Fruit fly (Drosophila melanogaster) whole organism, pupa: Measurements from ENCODE around the gene CG42852.

Source experiments
- CG10348 ChIP-seq: fragments of 200-800 bp; sonication (Bioruptor generic); IDR thresholded peaks from 2 replicates; pipeline ENCODE4 v1.3.6; 2022; ENCODE audit warnings: missing biosample characterization, missing genetic modification characterization
- CG12605 ChIP-seq: fragments of 200-800 bp; sonication (Bioruptor generic); IDR thresholded peaks from 2 replicates; pipeline ENCODE4 v1.3.6; 2022; ENCODE audit warnings: missing biosample characterization, missing genetic modification characterization
- CG13204 ChIP-seq: fragments of 200-800 bp; sonication (Bioruptor generic); optimal IDR thresholded peaks from 2 replicates; lab custom pipeline; 2018; ENCODE audit warnings: missing biosample characterization, mild to moderate bottlenecking, missing genetic modification characterization, moderate library complexity
- CG14655 ChIP-seq: fragments of 200-800 bp; sonication (Bioruptor generic); optimal IDR thresholded peaks from 3 replicates; lab custom pipeline; 2017; ENCODE audit warnings: mild to moderate bottlenecking, missing biosample characterization, missing genetic modification reagents, missing genetic modification characterization
- CG15710 ChIP-seq: fragments of 200-800 bp; sonication (Bioruptor generic); optimal IDR thresholded peaks from 2 replicates; lab custom pipeline; 2018; ENCODE audit warnings: missing biosample characterization, mild to moderate bottlenecking, missing genetic modification characterization, moderate library complexity
- CG17806 ChIP-seq: fragments of 200-800 bp; sonication (Bioruptor generic); optimal IDR thresholded peaks from 2 replicates; lab custom pipeline; 2018; ENCODE audit warnings: missing biosample characterization, mild to moderate bottlenecking, missing genetic modification characterization, moderate library complexity
- CG32121 ChIP-seq: fragments of 200-800 bp; sonication (Bioruptor generic); IDR thresholded peaks from 2 replicates; pipeline ENCODE4 v1.3.6; 2022; ENCODE audit warnings: missing biosample characterization, missing genetic modification characterization
- CG34367 ChIP-seq: fragments of 200-800 bp; sonication (Bioruptor generic); optimal IDR thresholded peaks from 2 replicates; lab custom pipeline; 2018; ENCODE audit warnings: missing biosample characterization, mild to moderate bottlenecking, missing genetic modification characterization
- CG4496 ChIP-seq: fragments of 200-800 bp; sonication (Bioruptor generic); IDR thresholded peaks from 3 replicates; pipeline ENCODE4 v1.3.6; 2022; ENCODE audit warnings: missing biosample characterization, missing genetic modification characterization
- CG8159 ChIP-seq: fragments of 200-800 bp; sonication (Bioruptor generic); optimal IDR thresholded peaks from 3 replicates; lab custom pipeline; 2018; ENCODE audit warnings: missing biosample characterization, mild to moderate bottlenecking, missing genetic modification characterization, moderate library complexity
- CG8301 ChIP-seq: fragments of 200-800 bp; sonication (Bioruptor generic); optimal IDR thresholded peaks from 2 replicates; lab custom pipeline; 2018; ENCODE audit warnings: missing biosample characterization, mild to moderate bottlenecking, missing genetic modification characterization
- CG9948 ChIP-seq: fragments of 200-800 bp; sonication (Bioruptor generic); optimal IDR thresholded peaks from 2 replicates; lab custom pipeline; 2018; ENCODE audit warnings: missing biosample characterization, mild to moderate bottlenecking, missing genetic modification characterization, moderate library complexity
- D1 ChIP-seq: fragments of 200-800 bp; sonication (Bioruptor generic); optimal IDR thresholded peaks from 2 replicates; lab custom pipeline; 2018; ENCODE audit warnings: missing biosample characterization, mild to moderate bottlenecking, missing genetic modification characterization, moderate library complexity
- EcR ChIP-seq: fragments of 200-800 bp; sonication (Bioruptor generic); optimal IDR thresholded peaks from 3 replicates; lab custom pipeline; 2019; ENCODE audit warnings: missing biosample characterization, missing genetic modification characterization, mild to moderate bottlenecking, moderate library complexity, missing genetic modification reagents
- Ets98B ChIP-seq: fragments of 200-800 bp; sonication (Bioruptor generic); IDR thresholded peaks from 2 replicates; pipeline ENCODE4 v1.3.6; 2022; ENCODE audit warnings: missing biosample characterization, missing genetic modification characterization
- Pif1A ChIP-seq: fragments of 200-800 bp; sonication (Bioruptor generic); optimal IDR thresholded peaks from 3 replicates; lab custom pipeline; 2016; ENCODE audit warnings: missing biosample characterization, missing genetic modification characterization
- Pif1B ChIP-seq: fragments of 200-800 bp; sonication (Bioruptor generic); optimal IDR thresholded peaks from 3 replicates; lab custom pipeline; 2016; ENCODE audit warnings: missing biosample characterization, missing genetic modification characterization
- Snoo ChIP-seq: fragments of 200-800 bp; sonication (Bioruptor generic); optimal IDR thresholded peaks from 3 replicates; lab custom pipeline; 2017; ENCODE audit warnings: missing biosample characterization, mild to moderate bottlenecking, missing genetic modification characterization, inconsistent platforms
- fd96Ca ChIP-seq: fragments of 200-800 bp; sonication (Bioruptor generic); IDR thresholded peaks from 3 replicates; pipeline ENCODE4 v1.3.6; 2022; ENCODE audit warnings: missing biosample characterization, missing genetic modification characterization
- gl ChIP-seq: fragments of 200-800 bp; sonication (Bioruptor generic); optimal IDR thresholded peaks from 2 replicates; lab custom pipeline; 2018; ENCODE audit warnings: missing biosample characterization, mild to moderate bottlenecking, missing genetic modification characterization
- rn ChIP-seq: fragments of 200-800 bp; sonication (Bioruptor generic); IDR thresholded peaks from 2 replicates; pipeline ENCODE4 v1.3.6; 2022; ENCODE audit warnings: missing biosample characterization, missing genetic modification characterization

CG42852 gene

DNA sequence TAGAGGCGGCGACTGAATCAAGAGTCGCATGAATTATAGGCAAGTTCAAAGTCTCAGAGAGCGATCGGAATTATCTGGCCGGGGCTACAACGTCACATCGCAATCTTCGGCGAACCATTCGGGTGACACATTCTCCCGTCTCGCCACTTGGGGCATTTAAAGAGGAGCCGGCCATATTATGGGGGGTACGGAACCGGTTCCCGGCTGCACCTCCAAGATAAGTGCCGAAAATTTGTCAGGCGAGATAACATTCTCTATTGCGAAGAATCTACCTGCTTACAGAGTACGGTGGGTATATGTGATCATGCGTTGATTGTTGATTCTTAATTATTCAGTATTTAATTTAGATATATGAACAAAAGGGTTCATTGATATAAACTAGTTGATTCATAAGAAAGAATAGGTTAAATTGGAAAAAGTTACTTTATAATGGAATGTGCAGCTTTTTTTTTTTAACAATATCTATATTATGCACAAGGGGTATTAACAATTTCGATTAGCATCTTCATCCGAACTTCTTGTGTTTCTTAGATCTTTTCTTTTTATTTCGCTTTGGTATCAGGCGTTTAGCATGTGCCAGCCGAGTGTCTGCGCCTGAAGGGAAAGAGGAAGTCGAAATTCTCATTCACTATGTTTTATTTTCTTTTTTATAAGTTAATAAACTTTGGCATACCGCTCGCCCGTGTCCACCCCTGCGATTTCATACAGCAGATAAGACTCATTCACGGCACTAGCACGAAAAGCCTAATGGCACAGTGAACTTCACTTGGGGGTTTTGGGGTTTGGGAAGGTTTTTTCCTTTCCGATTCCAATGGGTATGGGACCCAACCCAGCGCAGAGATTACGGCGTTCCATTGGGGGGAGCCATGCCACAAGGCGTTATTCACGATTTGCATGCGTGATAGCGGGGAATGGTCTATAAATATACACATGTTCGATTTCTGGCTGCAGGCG is 46.5 kb downstream of the CG42852 start:
- TF ChIP-seq CG12605 (GFP tag; lab: Robert Waterston, UW) (0 out of 2 replicates have a peak, but pooled peaks have one; percentile 19), CG14655 (GFP tag; lab: Kevin White, UChicago) (peak; percentile 52), CG4496 (peak; percentile 27; the same call in 1 of the 3 replicates), CG8159 (tag; lab: Kevin White, UChicago) (no peak), CG13204 (peak; percentile 6), CG17806 (tag; lab: Kevin White, UChicago) (no peak), gl (tag; lab: Kevin White, UChicago) (peak; percentile 46), CG32121 (peak; percentile 51; the same call in 1 of the 2 replicates), EcR (GFP tag; lab: Kevin White, UChicago) (peak; percentile 10), Ets98B (GFP tag; lab: Robert Waterston, UW) (no peak), fd96Ca (GFP tag; lab: Robert Waterston, UW) (no peak), CG34367 (peak; percentile 13), Snoo (tag; lab: Kevin White, UChicago) (peak; percentile 1), CG8301 (tag; lab: Kevin White, UChicago) (peak; percentile 28), CG10348 (no peak), CG9948 (tag; lab: Kevin White, UChicago) (no peak), rn (GFP tag; lab: Robert Waterston, UW) (no peak), D1 (no peak), Pif1A (GFP tag; lab: Kevin White, UChicago) (no peak), Pif1B (GFP tag; lab: Kevin White, UChicago) (no peak), CG15710 (tag; lab: Kevin White, UChicago) (no peak)
- TF ChIP-seq, all 21 proteins: peak for 10

DNA sequence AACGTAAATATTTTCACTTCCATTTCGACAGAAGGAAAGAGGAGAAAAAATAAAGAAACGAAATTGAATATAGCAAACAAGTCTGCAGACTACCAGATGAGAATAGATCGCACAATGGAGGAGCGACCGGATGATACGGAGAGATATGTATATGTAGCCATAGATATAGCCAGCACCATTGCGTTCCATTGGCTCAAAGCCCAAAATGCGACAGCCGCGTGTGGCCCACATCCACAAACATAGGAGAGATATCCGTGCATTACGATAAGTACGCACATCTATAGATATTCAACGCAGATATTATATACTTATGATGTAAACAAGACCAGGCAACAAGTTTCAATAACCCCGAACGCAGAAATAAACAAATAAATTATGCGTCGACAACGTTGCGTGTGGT is 48.0 kb downstream of the CG42852 start:
- TF ChIP-seq gl (tag; lab: Kevin White, UChicago) (peak; percentile 38), EcR (GFP tag; lab: Kevin White, UChicago) (peak; percentile 67), CG14655 (GFP tag; lab: Kevin White, UChicago) (peak; percentile 22), CG32121 (no peak), CG17806 (tag; lab: Kevin White, UChicago) (peak; percentile 0), D1 (no peak)

DNA sequence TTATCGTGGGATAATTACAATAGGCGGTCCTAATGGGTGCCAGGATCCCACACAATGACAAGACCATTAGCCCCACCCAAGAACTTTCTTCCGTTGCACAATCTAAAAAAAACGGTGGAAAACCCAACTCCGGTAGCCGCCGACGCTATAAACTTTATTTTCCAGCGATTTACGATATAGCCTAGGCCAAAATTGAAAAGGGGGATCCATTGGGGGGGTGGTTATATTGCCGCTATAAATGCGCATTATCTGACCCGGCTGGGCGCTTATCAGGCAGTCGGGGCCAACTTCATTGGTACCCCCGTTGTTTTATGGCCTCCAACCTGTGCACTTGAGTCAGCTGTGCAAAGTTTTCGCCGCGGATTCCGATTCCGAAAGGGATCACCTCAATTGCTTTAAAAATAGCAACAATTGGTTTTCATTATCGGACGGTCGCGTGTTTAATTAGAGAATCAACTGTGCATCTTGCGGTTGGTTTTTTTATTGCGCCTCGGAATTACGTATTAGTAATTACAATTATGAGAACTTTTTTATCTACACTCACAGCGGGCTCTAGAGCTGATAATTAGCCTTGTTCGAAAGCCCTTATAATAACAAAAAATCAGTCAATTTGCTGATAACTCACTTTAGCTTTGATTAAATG is 48.5 kb downstream of the CG42852 start:
- TF ChIP-seq gl (tag; lab: Kevin White, UChicago): no peak
- no peak for TF ChIP-seq CG13204
- TF ChIP-seq CG8159 (tag; lab: Kevin White, UChicago): no peak
- no peak for TF ChIP-seq CG8301 (tag; lab: Kevin White, UChicago)
- TF ChIP-seq Ets98B (GFP tag; lab: Robert Waterston, UW): no peak
- peak; percentile 57; the same call in 1 of the 3 replicates for TF ChIP-seq fd96Ca (GFP tag; lab: Robert Waterston, UW)
- TF ChIP-seq EcR (GFP tag; lab: Kevin White, UChicago): peak; percentile 29
- peak; percentile 59; the same call in 2 of the 3 replicates for TF ChIP-seq CG4496

DNA sequence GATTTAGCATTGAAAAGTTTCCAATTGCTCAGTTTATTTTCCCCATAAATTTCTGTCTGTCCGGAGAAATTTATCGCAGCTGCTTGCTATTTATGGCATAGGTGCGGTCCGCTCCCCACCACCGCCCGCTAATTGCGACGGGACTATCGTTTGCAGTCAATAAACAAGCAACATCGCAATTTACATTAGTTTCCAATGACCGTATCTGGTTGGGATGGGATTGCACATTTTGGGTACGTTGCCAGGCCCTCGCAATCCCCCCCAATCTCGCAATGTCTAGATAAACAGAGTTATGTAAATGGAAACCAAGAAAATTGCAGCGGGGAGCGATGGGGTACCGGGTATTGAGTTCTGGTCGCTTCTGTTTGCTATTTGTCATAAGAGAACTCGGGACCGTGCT is 49.3 kb downstream of the CG42852 start, which contains the start of gene nudC:
TSS of gene nudC (plus strand) at position 368 of the 400 bp plus-strand sequence.
- TF ChIP-seq Snoo (tag; lab: Kevin White, UChicago) (no peak), CG10348 (no peak), CG14655 (GFP tag; lab: Kevin White, UChicago) (no peak), CG8301 (tag; lab: Kevin White, UChicago) (no peak), fd96Ca (GFP tag; lab: Robert Waterston, UW) (no peak), CG8159 (tag; lab: Kevin White, UChicago) (no peak), Pif1B (GFP tag; lab: Kevin White, UChicago) (no peak), rn (GFP tag; lab: Robert Waterston, UW) (no peak), CG32121 (no peak), CG34367 (no peak), CG13204 (no peak), Ets98B (GFP tag; lab: Robert Waterston, UW) (no peak)
- TF ChIP-seq, all 21 proteins: peak for 0
